Fruit fly (Drosophila melanogaster) whole organism, prepupa: ENCODE measurements around the gene RhoL.

Experiments used
- CG11762 ChIP-seq: fragments of 200-800 bp; sonication (Bioruptor generic); optimal IDR thresholded peaks from 3 replicates; lab custom pipeline; 2016; ENCODE audit warnings: missing biosample characterization, missing genetic modification characterization; ENCODE audit not compliant: insufficient read depth
- CG4318 ChIP-seq: fragments of 200-800 bp; sonication (Bioruptor generic); optimal IDR thresholded peaks from 3 replicates; lab custom pipeline; 2017; ENCODE audit warnings: missing biosample characterization, mild to moderate bottlenecking, missing genetic modification characterization
- CG6276 ChIP-seq: fragments of 200-800 bp; sonication (Bioruptor generic); optimal IDR thresholded peaks from 2 replicates; lab custom pipeline; 2017; ENCODE audit warnings: missing biosample characterization, mild to moderate bottlenecking, missing genetic modification characterization
- CG6808 ChIP-seq: fragments of 200-800 bp; sonication (Bioruptor generic); optimal IDR thresholded peaks from 3 replicates; lab custom pipeline; 2017; ENCODE audit warnings: missing biosample characterization, missing genetic modification characterization, mild to moderate bottlenecking, moderate library complexity, missing genetic modification reagents
- CG8319 ChIP-seq: fragments of 200-800 bp; sonication (Bioruptor generic); optimal IDR thresholded peaks from 3 replicates; lab custom pipeline; 2016; ENCODE audit warnings: missing biosample characterization, missing genetic modification characterization
- Ets96B ChIP-seq: fragments of 200-800 bp; optimal IDR thresholded peaks from 2 replicates; lab custom pipeline; 2019; ENCODE audit warnings: missing biosample characterization, mild to moderate bottlenecking, missing genetic modification characterization, moderate library complexity
- OdsH ChIP-seq: fragments of 200-800 bp; sonication (Bioruptor generic); optimal IDR thresholded peaks from 3 replicates; lab custom pipeline; 2016; ENCODE audit warnings: missing biosample characterization, missing genetic modification characterization
- Sox14 ChIP-seq: fragments of 200-800 bp; sonication (Bioruptor generic); optimal IDR thresholded peaks from 3 replicates; lab custom pipeline; 2016; ENCODE audit warnings: missing biosample characterization, missing genetic modification characterization
- esn ChIP-seq: fragments of 200-800 bp; sonication (Bioruptor generic); optimal IDR thresholded peaks from 2 replicates; lab custom pipeline; 2016; ENCODE audit warnings: missing biosample characterization, mild to moderate bottlenecking, missing genetic modification characterization, moderate library complexity
- fd85E ChIP-seq: fragments of 200-800 bp; sonication (Bioruptor generic); optimal IDR thresholded peaks from 3 replicates; lab custom pipeline; 2016; ENCODE audit warnings: missing biosample characterization, missing genetic modification characterization
- pdm3 ChIP-seq: fragments of 200-800 bp; sonication (Bioruptor generic); optimal IDR thresholded peaks from 3 replicates; lab custom pipeline; 2016; ENCODE audit warnings: missing biosample characterization, missing genetic modification characterization

DNA sequence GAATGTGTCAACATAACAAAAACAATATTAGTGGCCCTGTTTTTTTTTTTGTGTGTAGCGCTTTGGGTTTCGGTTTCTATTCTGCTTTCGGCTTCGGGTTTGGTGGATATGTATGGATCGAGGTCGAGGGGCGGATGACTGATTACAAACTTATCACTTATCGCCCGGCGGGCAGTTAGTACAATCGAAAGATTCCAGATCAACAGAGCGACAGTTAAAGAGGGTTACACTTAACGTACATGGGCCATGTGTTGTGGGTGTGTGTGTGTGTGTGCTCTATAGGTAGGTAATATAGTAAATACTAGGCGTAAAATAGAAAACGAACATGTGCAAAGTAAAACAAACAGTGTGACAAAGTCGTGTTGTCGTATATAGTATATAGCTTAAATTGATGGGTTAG is 46.4 kb upstream of the RhoL start:
- TF ChIP-seq CG8319 (no peak), CG11762 (GFP tag; lab: Kevin White, UChicago) (no peak), Ets96B (tag; lab: Kevin White, UChicago) (no peak), fd85E (GFP tag; lab: Kevin White, UChicago) (no peak), pdm3 (no peak), OdsH (GFP tag; lab: Kevin White, UChicago) (no peak), esn (no peak), CG6276 (GFP tag; lab: Kevin White, UChicago) (no peak), Sox14 (GFP tag; lab: Kevin White, UChicago) (no peak), CG6808 (GFP tag; lab: Kevin White, UChicago) (no peak), CG4318 (GFP tag; lab: Kevin White, UChicago) (no peak)
